Worm (Caenorhabditis elegans) whole organism, L3 larva: ENCODE data around the gene tif-1A.

Source experiments
- R02D3.7 ChIP-seq: fragments of 150-350 bp; optimal IDR thresholded peaks from 2 replicates; lab custom pipeline; 2014; ENCODE audit warnings: missing biosample characterization, missing genetic modification characterization
- ZK546.5 ChIP-seq: sonication (generic microtip); optimal IDR thresholded peaks from 2 replicates; lab custom pipeline; 2017; ENCODE audit warnings: missing biosample characterization, missing genetic modification characterization
- aly-2 ChIP-seq: fragments of 150-350 bp; optimal IDR thresholded peaks from 2 replicates; lab custom pipeline; 2014; ENCODE audit warnings: missing biosample characterization, missing genetic modification characterization
- ama-1 ChIP-seq: fragments of 150-350 bp; optimal IDR thresholded peaks from 2 replicates; lab custom pipeline; 2018
- ceh-28 ChIP-seq: fragments of 150-350 bp; optimal IDR thresholded peaks from 2 replicates; lab custom pipeline; 2014; ENCODE audit warnings: missing biosample characterization, missing genetic modification reagents, missing genetic modification characterization
- ceh-82 ChIP-seq: fragments of 150-350 bp; optimal IDR thresholded peaks from 2 replicates; lab custom pipeline; 2014; ENCODE audit warnings: missing biosample characterization, missing genetic modification characterization
- ceh-9 ChIP-seq: sonication (generic microtip); optimal IDR thresholded peaks from 2 replicates; lab custom pipeline; 2018; ENCODE audit warnings: missing biosample characterization, missing genetic modification characterization
- egl-27 ChIP-seq: sonication (generic microtip); optimal IDR thresholded peaks from 4 replicates; lab custom pipeline; 2017; ENCODE audit warnings: missing biosample characterization, missing genetic modification reagents, missing genetic modification characterization
- elt-2 ChIP-seq: sonication (generic microtip); optimal IDR thresholded peaks from 2 replicates; lab custom pipeline; 2016; ENCODE audit warnings: missing genetic modification reagents, mild to moderate bottlenecking, missing genetic modification characterization, missing compliant biosample characterization
- elt-3 ChIP-seq, 3 experiments: fragments of 150-350 bp in 1 of 3; sonication (generic microtip) in 2 of 3; optimal IDR thresholded peaks; 2 replicates in 2 of 3; 4 replicates in 1 of 3; lab custom pipeline; 2014 to 2017; ENCODE audit warnings: missing biosample characterization in 3 of 3, missing genetic modification characterization in 3 of 3
- eor-1 ChIP-seq, 2 experiments: fragments of 150-350 bp; optimal IDR thresholded peaks; 2 replicates each; lab custom pipeline; 2014 to 2018; ENCODE audit warnings: missing biosample characterization in 2 of 2, missing genetic modification characterization in 2 of 2
- fkh-2 ChIP-seq: fragments of 150-350 bp; optimal IDR thresholded peaks from 2 replicates; lab custom pipeline; 2014; ENCODE audit warnings: missing biosample characterization, missing genetic modification reagents, missing genetic modification characterization
- fos-1 ChIP-seq: fragments of 150-350 bp; optimal IDR thresholded peaks from 2 replicates; lab custom pipeline; 2014; ENCODE audit warnings: missing biosample characterization, missing genetic modification characterization
- hmg-11 ChIP-seq: sonication (generic microtip); optimal IDR thresholded peaks from 2 replicates; lab custom pipeline; 2016; ENCODE audit warnings: missing genetic modification characterization, missing compliant biosample characterization
- jun-1 ChIP-seq: fragments of 150-350 bp; optimal IDR thresholded peaks from 2 replicates; lab custom pipeline; 2014; ENCODE audit warnings: missing biosample characterization, missing genetic modification reagents, missing genetic modification characterization
- lin-15B ChIP-seq: fragments of 150-350 bp; optimal IDR thresholded peaks from 2 replicates; lab custom pipeline; 2014; ENCODE audit warnings: missing biosample characterization, missing genetic modification characterization
- lin-39 ChIP-seq: fragments of 150-350 bp; optimal IDR thresholded peaks from 2 replicates; lab custom pipeline; 2018; ENCODE audit warnings: missing biosample characterization, missing genetic modification reagents, missing genetic modification characterization
- lsy-12 ChIP-seq: sonication (generic microtip); optimal IDR thresholded peaks from 2 replicates; lab custom pipeline; 2016; ENCODE audit warnings: mild to moderate bottlenecking, missing genetic modification characterization, missing compliant biosample characterization
- mdl-1 ChIP-seq: fragments of 150-350 bp; optimal IDR thresholded peaks from 2 replicates; lab custom pipeline; 2014; ENCODE audit warnings: missing biosample characterization, missing genetic modification characterization
- mml-1 ChIP-seq: fragments of 150-350 bp; sonication (generic microtip); optimal IDR thresholded peaks from 3 replicates; lab custom pipeline; 2014; ENCODE audit warnings: missing biosample characterization, missing genetic modification characterization
- nfya-1 ChIP-seq: sonication (generic microtip); optimal IDR thresholded peaks from 2 replicates; lab custom pipeline; 2017; ENCODE audit warnings: missing genetic modification characterization, mild to moderate bottlenecking, missing compliant biosample characterization, antibody characterized with exemption, moderate library complexity; ENCODE audit not compliant: insufficient read depth
- nhr-12 ChIP-seq: fragments of 150-350 bp; optimal IDR thresholded peaks from 2 replicates; lab custom pipeline; 2014; ENCODE audit warnings: missing biosample characterization, missing genetic modification characterization
- nhr-23 ChIP-seq: fragments of 150-350 bp; optimal IDR thresholded peaks from 2 replicates; lab custom pipeline; 2014; ENCODE audit warnings: missing biosample characterization, missing genetic modification reagents, missing genetic modification characterization
- nhr-237 ChIP-seq: fragments of 150-350 bp; optimal IDR thresholded peaks from 2 replicates; lab custom pipeline; 2014; ENCODE audit warnings: missing biosample characterization, missing genetic modification characterization
- nhr-28 ChIP-seq: fragments of 150-350 bp; optimal IDR thresholded peaks from 2 replicates; lab custom pipeline; 2014; ENCODE audit warnings: missing biosample characterization, missing genetic modification characterization
- nhr-43 ChIP-seq: sonication (generic microtip); optimal IDR thresholded peaks from 2 replicates; lab custom pipeline; 2016; ENCODE audit warnings: mild to moderate bottlenecking, missing genetic modification characterization, missing compliant biosample characterization; ENCODE audit not compliant: poor library complexity, severe bottlenecking
- nhr-67 ChIP-seq: fragments of 150-350 bp; optimal IDR thresholded peaks from 2 replicates; lab custom pipeline; 2014; ENCODE audit warnings: missing biosample characterization, missing genetic modification characterization
- nhr-76 ChIP-seq: fragments of 150-350 bp; sonication (generic microtip); optimal IDR thresholded peaks from 5 replicates; lab custom pipeline; 2014; ENCODE audit warnings: missing biosample characterization, missing genetic modification characterization
- nhr-77 ChIP-seq: fragments of 150-350 bp; optimal IDR thresholded peaks from 2 replicates; lab custom pipeline; 2014; ENCODE audit warnings: missing biosample characterization, missing genetic modification characterization
- pha-4 ChIP-seq: fragments of 150-350 bp; optimal IDR thresholded peaks from 2 replicates; lab custom pipeline; 2014; ENCODE audit warnings: missing biosample characterization, missing genetic modification reagents, missing genetic modification characterization
- pqm-1 ChIP-seq: fragments of 150-350 bp; optimal IDR thresholded peaks from 2 replicates; lab custom pipeline; 2017; ENCODE audit warnings: missing biosample characterization, missing genetic modification characterization, inconsistent platforms
- sea-2 ChIP-seq: fragments of 150-350 bp; sonication (generic microtip); optimal IDR thresholded peaks from 4 replicates; lab custom pipeline; 2014; ENCODE audit warnings: missing biosample characterization, missing genetic modification reagents, missing genetic modification characterization
- skn-1 ChIP-seq: fragments of 150-350 bp; optimal IDR thresholded peaks from 2 replicates; lab custom pipeline; 2014; ENCODE audit warnings: missing biosample characterization, missing genetic modification characterization
- snpc-4 ChIP-seq: fragments of 150-350 bp; optimal IDR thresholded peaks from 2 replicates; lab custom pipeline; 2014; ENCODE audit warnings: missing biosample characterization, missing genetic modification characterization
- tbx-2 ChIP-seq: sonication (generic microtip); optimal IDR thresholded peaks from 2 replicates; lab custom pipeline; 2016; ENCODE audit warnings: mild to moderate bottlenecking, missing genetic modification characterization, missing compliant biosample characterization
- unc-39 ChIP-seq: sonication (generic microtip); optimal IDR thresholded peaks from 4 replicates; lab custom pipeline; 2017; ENCODE audit warnings: missing biosample characterization, missing genetic modification characterization
- unc-62 ChIP-seq: fragments of 150-350 bp; sonication (generic microtip); optimal IDR thresholded peaks from 4 replicates; lab custom pipeline; 2014; ENCODE audit warnings: missing biosample characterization, missing genetic modification reagents, missing genetic modification characterization
- zag-1 ChIP-seq: fragments of 150-350 bp; optimal IDR thresholded peaks from 2 replicates; lab custom pipeline; 2014; ENCODE audit warnings: missing biosample characterization, missing genetic modification characterization
- ztf-11 ChIP-seq: fragments of 150-350 bp; optimal IDR thresholded peaks from 2 replicates; lab custom pipeline; 2014; ENCODE audit warnings: missing biosample characterization, missing genetic modification characterization
- ztf-4 ChIP-seq: fragments of 150-350 bp; optimal IDR thresholded peaks from 2 replicates; lab custom pipeline; 2014; ENCODE audit warnings: missing biosample characterization, missing genetic modification characterization

The tif-1A gene

ce11 chrIII:4017527-4017926 is 13.6 kb upstream of the tif-1A start, which contains the start of gene tbb-2:
Gene tbb-2 (minus strand): TSS chrIII:4017627.
- no peak for TF ChIP-seq nhr-23 (tag; lab: Kevin White, UChicago)
- no peak for TF ChIP-seq nhr-237 (tag; lab: Kevin White, UChicago)
- no peak for TF ChIP-seq sea-2 (GFP tag; lab: Kevin White, UChicago)

- no peak for TF ChIP-seq nhr-12 (tag; lab: Kevin White, UChicago)
- no peak for TF ChIP-seq ztf-11
- no peak for TF ChIP-seq nhr-76 (tag; lab: Kevin White, UChicago)
- peak; percentile 52 for TF ChIP-seq nhr-43 (tag; lab: Kevin White, UChicago)
- TF ChIP-seq eor-1 (tag; optimal IDR thresholded peaks at IDR 0.05; lab: Kevin White, UChicago): no peak
- peak; percentile 17 for TF ChIP-seq tbx-2 (tag; lab: Kevin White, UChicago)
- no peak for TF ChIP-seq fkh-2 (tag; lab: Kevin White, UChicago)
- TF ChIP-seq egl-27 (tag; lab: Kevin White, UChicago): peak; percentile 10
- TF ChIP-seq elt-3 (tag; optimal IDR thresholded peaks at IDR 0.05; lab: Kevin White, UChicago): no peak
- peak; percentile 60 for TF ChIP-seq pha-4
- peak; percentile 90 for TF ChIP-seq aly-2
- no peak for TF ChIP-seq unc-39 (tag; lab: Kevin White, UChicago)
- no peak for TF ChIP-seq nfya-1 (tag; lab: Kevin White, UChicago)
- no peak for TF ChIP-seq nhr-67 (tag; lab: Kevin White, UChicago)
- no peak for TF ChIP-seq sea-2 (GFP tag; lab: Kevin White, UChicago)
- TF ChIP-seq zag-1 (tag; lab: Kevin White, UChicago): no peak
- TF ChIP-seq ceh-82 (tag; lab: Kevin White, UChicago): peak; percentile 33
- peak; percentile 48 for TF ChIP-seq jun-1 (tag; lab: Kevin White, UChicago)
- TF ChIP-seq ceh-28 (tag; lab: Kevin White, UChicago): peak; percentile 40
- peak; percentile 26 for TF ChIP-seq lsy-12 (tag; lab: Kevin White, UChicago)
- no peak for TF ChIP-seq mml-1 (tag; lab: Kevin White, UChicago)
- TF ChIP-seq snpc-4 (tag; lab: Kevin White, UChicago): no peak
- peak; percentile 57 for TF ChIP-seq ztf-4
- no peak for TF ChIP-seq mdl-1 (tag; lab: Kevin White, UChicago)
- no peak for TF ChIP-seq unc-62 (GFP tag; lab: Kevin White, UChicago)
- TF ChIP-seq nhr-28 (tag; lab: Kevin White, UChicago): no peak
- TF ChIP-seq ceh-9 (tag; lab: Kevin White, UChicago): no peak
- TF ChIP-seq pqm-1 (tag; lab: Kevin White, UChicago): no peak
- TF ChIP-seq fos-1 (tag; lab: Kevin White, UChicago): no peak
- peak; percentile 7 for TF ChIP-seq elt-2
- TF ChIP-seq nhr-77 (tag; lab: Kevin White, UChicago): no peak
- no peak for TF ChIP-seq lin-39
- TF ChIP-seq ama-1: peak; percentile 72
- TF ChIP-seq nhr-23 (tag; lab: Kevin White, UChicago): peak; percentile 57
These were observed 11.6 kb upstream of the tif-1A start for ce11 chrIII:4015382-4015986.

ce11 chrIII:4013061-4013460 is 9.1 kb upstream of the tif-1A start:
- TF ChIP-seq hmg-11 (tag; lab: Kevin White, UChicago) (no peak), lin-15B (tag; lab: Kevin White, UChicago) (no peak), ztf-4 (no peak), unc-62 (GFP tag; lab: Kevin White, UChicago) (no peak)

ce11 chrIII:4012036-4012435 is 8.1 kb upstream of the tif-1A start, which contains the start of gene C36E8.4:
Gene C36E8.4 (plus strand): TSS chrIII:4012336.
- TF ChIP-seq lin-39 (no peak), nhr-23 (tag; lab: Kevin White, UChicago) (no peak), pha-4 (no peak), aly-2 (no peak), ceh-82 (tag; lab: Kevin White, UChicago) (no peak), ZK546.5 (no peak), ztf-11 (no peak), skn-1 (tag; lab: Kevin White, UChicago) (no peak), nhr-67 (tag; lab: Kevin White, UChicago) (no peak), R02D3.7 (tag; lab: Kevin White, UChicago) (no peak), fos-1 (tag; lab: Kevin White, UChicago) (no peak), tbx-2 (tag; lab: Kevin White, UChicago) (no peak)
